Worm (Caenorhabditis elegans) whole organism, young adult: Measurements from ENCODE around the gene C32D5.10.

Experiments
- B0035.1 ChIP-seq: sonication (generic microtip); optimal IDR thresholded peaks from 2 replicates; lab custom pipeline; 2016; ENCODE audit warnings: missing genetic modification characterization, mild to moderate bottlenecking, missing compliant biosample characterization, missing genotype, missing genetic modification reagents
- B0336.3 ChIP-seq: fragments of 200-800 bp; sonication (Bioruptor generic); IDR thresholded peaks from 2 replicates; pipeline ENCODE4 v1.3.6; 2022; ENCODE audit warnings: missing genetic modification characterization, missing compliant biosample characterization
- F22D6.2 ChIP-seq: sonication (generic microtip); optimal IDR thresholded peaks from 2 replicates; lab custom pipeline; 2016; ENCODE audit warnings: mild to moderate bottlenecking, missing genetic modification characterization, missing compliant biosample characterization
- F23B12.7 ChIP-seq: sonication (generic microtip); optimal IDR thresholded peaks from 2 replicates; lab custom pipeline; 2017; ENCODE audit warnings: missing genetic modification characterization, mild to moderate bottlenecking, missing compliant biosample characterization, antibody characterized with exemption, moderate library complexity; ENCODE audit not compliant: insufficient read depth
- F33H1.4 ChIP-seq: fragments of 200-800 bp; sonication (Bioruptor generic); IDR thresholded peaks from 2 replicates; pipeline ENCODE4 v1.3.6; 2022; ENCODE audit warnings: missing genetic modification reagents, missing genetic modification characterization, missing compliant biosample characterization
- F49E8.2 ChIP-seq: sonication (generic microtip); optimal IDR thresholded peaks from 3 replicates; lab custom pipeline; 2017; ENCODE audit warnings: missing genetic modification characterization, mild to moderate bottlenecking, missing compliant biosample characterization, antibody characterized with exemption, moderate library complexity; ENCODE audit not compliant: insufficient read depth
- F52B5.7 ChIP-seq: sonication (generic microtip); optimal IDR thresholded peaks from 2 replicates; lab custom pipeline; 2016; ENCODE audit warnings: mild to moderate bottlenecking, missing genetic modification characterization, missing compliant biosample characterization
- F57A8.1 ChIP-seq: fragments of 200-800 bp; sonication (Bioruptor generic); optimal IDR thresholded peaks from 2 replicates; lab custom pipeline; 2018; ENCODE audit warnings: mild to moderate bottlenecking, missing genetic modification characterization, moderate library complexity, missing compliant biosample characterization
- K11D2.4 ChIP-seq: fragments of 200-800 bp; sonication (Bioruptor generic); IDR thresholded peaks from 2 replicates; pipeline ENCODE4 v1.3.6; 2022; ENCODE audit warnings: missing genetic modification reagents, missing genetic modification characterization, missing compliant biosample characterization
- T26A5.8 ChIP-seq: sonication (generic microtip); optimal IDR thresholded peaks from 2 replicates; lab custom pipeline; 2016; ENCODE audit warnings: missing genetic modification characterization, missing compliant biosample characterization
- Y53F4B.3 ChIP-seq: fragments of 200-800 bp; sonication (Bioruptor generic); IDR thresholded peaks from 2 replicates; pipeline ENCODE4 v1.3.6; 2022; ENCODE audit warnings: missing genetic modification reagents, missing genetic modification characterization, missing compliant biosample characterization
- Y53G8AR.9 ChIP-seq: fragments of 200-800 bp; sonication (Bioruptor generic); conservative IDR thresholded peaks from 2 replicates; pipeline ENCODE4 v1.3.6; 2022; ENCODE audit warnings: missing genetic modification reagents, missing genetic modification characterization, missing compliant biosample characterization
- ama-1 ChIP-seq, 3 experiments: fragments of 150-350 bp in 1 of 3; sonication (generic microtip) in 2 of 3; optimal IDR thresholded peaks; 2 replicates each; lab custom pipeline; 2014 to 2018; ENCODE audit warnings: missing biosample characterization in 2 of 3, missing genetic modification characterization in 2 of 3, missing genetic modification reagents in 2 of 3
- aptf-2 ChIP-seq: fragments of 200-800 bp; sonication (Bioruptor generic); conservative IDR thresholded peaks from 2 replicates; pipeline ENCODE4 v1.3.6; 2022; ENCODE audit warnings: missing genetic modification reagents, missing genetic modification characterization, missing compliant biosample characterization
- aptf-3 ChIP-seq: fragments of 200-800 bp; sonication (Bioruptor generic); IDR thresholded peaks from 2 replicates; pipeline ENCODE4 v1.3.6; 2022; ENCODE audit warnings: missing genetic modification characterization, missing compliant biosample characterization
- bed-1 ChIP-seq: fragments of 200-800 bp; sonication (Bioruptor generic); IDR thresholded peaks from 2 replicates; pipeline ENCODE4 v1.3.6; 2022; ENCODE audit warnings: missing genetic modification reagents, missing genetic modification characterization, missing compliant biosample characterization
- cebp-2 ChIP-seq: fragments of 200-800 bp; sonication (Bioruptor generic); IDR thresholded peaks from 2 replicates; pipeline ENCODE4 v1.3.6; 2022; ENCODE audit warnings: missing genetic modification characterization, missing compliant biosample characterization
- ceh-27 ChIP-seq: fragments of 200-800 bp; sonication (Bioruptor generic); optimal IDR thresholded peaks from 2 replicates; lab custom pipeline; 2018; ENCODE audit warnings: mild to moderate bottlenecking, missing genetic modification characterization, moderate library complexity, missing compliant biosample characterization
- ceh-79 ChIP-seq: sonication (generic microtip); optimal IDR thresholded peaks from 2 replicates; lab custom pipeline; 2017; ENCODE audit warnings: mild to moderate bottlenecking, missing genetic modification characterization, missing compliant biosample characterization
- dox-1 ChIP-seq: fragments of 200-800 bp; sonication (Bioruptor generic); IDR thresholded peaks from 2 replicates; pipeline ENCODE4 v1.3.6; 2022; ENCODE audit warnings: missing genetic modification reagents, missing genetic modification characterization, missing compliant biosample characterization
- egl-18 ChIP-seq: fragments of 200-800 bp; sonication (Bioruptor generic); IDR thresholded peaks from 2 replicates; pipeline ENCODE4 v1.3.6; 2022; ENCODE audit warnings: missing genetic modification reagents, missing genetic modification characterization, missing compliant biosample characterization
- him-1 ChIP-seq: sonication (generic microtip); optimal IDR thresholded peaks from 2 replicates; lab custom pipeline; 2016; ENCODE audit warnings: missing genotype, missing genetic modification reagents, missing genetic modification characterization, missing compliant biosample characterization
- hmg-1.2 ChIP-seq: fragments of 200-800 bp; sonication (Bioruptor generic); IDR thresholded peaks from 2 replicates; pipeline ENCODE4 v1.3.6; 2022; ENCODE audit warnings: missing genetic modification reagents, missing genetic modification characterization, missing compliant biosample characterization
- let-607 ChIP-seq, 2 experiments: fragments of 200-800 bp in 1 of 2; sonication (Bioruptor generic) in 1 of 2; sonication (generic microtip) in 1 of 2; optimal IDR thresholded peaks; 2 replicates each; lab custom pipeline; 2016 to 2018; ENCODE audit warnings: mild to moderate bottlenecking in 2 of 2, missing compliant biosample characterization in 2 of 2, missing genetic modification characterization in 2 of 2, moderate library complexity in 2 of 2, missing genotype in 1 of 2
- lin-35 ChIP-seq, 3 experiments: fragments of 150-350 bp in 2 of 3; sonication (generic microtip) in 1 of 3; optimal IDR thresholded peaks; 2 replicates each; lab custom pipeline; 2014 to 2018; ENCODE audit warnings: missing biosample characterization in 3 of 3, missing genetic modification characterization in 3 of 3, missing genetic modification reagents in 3 of 3
- lir-1 ChIP-seq: fragments of 200-800 bp; sonication (Bioruptor generic); conservative IDR thresholded peaks from 2 replicates; pipeline ENCODE4 v1.3.6; 2022; ENCODE audit warnings: missing genetic modification reagents, missing genetic modification characterization, missing compliant biosample characterization
- lsl-1 ChIP-seq: fragments of 200-800 bp; sonication (Bioruptor generic); optimal IDR thresholded peaks from 2 replicates; lab custom pipeline; 2018; ENCODE audit warnings: mild to moderate bottlenecking, missing genetic modification characterization, moderate library complexity, missing compliant biosample characterization
- lsy-27 ChIP-seq: sonication (generic microtip); optimal IDR thresholded peaks from 2 replicates; lab custom pipeline; 2017; ENCODE audit warnings: missing genetic modification characterization, mild to moderate bottlenecking, missing compliant biosample characterization, antibody characterized with exemption, missing genotype, borderline replicate concordance; ENCODE audit not compliant: insufficient read depth
- madf-3 ChIP-seq: fragments of 200-800 bp; sonication (Bioruptor generic); IDR thresholded peaks from 2 replicates; pipeline ENCODE4 v1.3.6; 2022; ENCODE audit warnings: missing genetic modification reagents, missing genetic modification characterization, missing compliant biosample characterization
- madf-8 ChIP-seq: fragments of 200-800 bp; sonication (Bioruptor generic); conservative IDR thresholded peaks from 2 replicates; pipeline ENCODE4 v1.3.6; 2022; ENCODE audit warnings: missing genetic modification reagents, missing genetic modification characterization, missing compliant biosample characterization
- mcd-1 ChIP-seq: fragments of 200-800 bp; sonication (Bioruptor generic); IDR thresholded peaks from 2 replicates; pipeline ENCODE4 v1.3.6; 2022; ENCODE audit warnings: missing genetic modification reagents, missing genetic modification characterization, missing compliant biosample characterization
- nhr-179 ChIP-seq: sonication (generic microtip); optimal IDR thresholded peaks from 2 replicates; lab custom pipeline; 2016; ENCODE audit warnings: mild to moderate bottlenecking, missing genetic modification characterization, missing compliant biosample characterization
- nhr-27 ChIP-seq: fragments of 200-800 bp; sonication (Bioruptor generic); optimal IDR thresholded peaks from 2 replicates; lab custom pipeline; 2018; ENCODE audit warnings: mild to moderate bottlenecking, missing genetic modification characterization, moderate library complexity, missing compliant biosample characterization
- nhr-80 ChIP-seq: sonication (generic microtip); optimal IDR thresholded peaks from 2 replicates; lab custom pipeline; 2016; ENCODE audit warnings: missing genetic modification characterization, missing compliant biosample characterization
- rcor-1 ChIP-seq: fragments of 200-800 bp; sonication (Bioruptor generic); IDR thresholded peaks from 2 replicates; pipeline ENCODE4 v1.3.6; 2022; ENCODE audit warnings: missing genetic modification reagents, missing genetic modification characterization, missing compliant biosample characterization
- repo-1 ChIP-seq: sonication (generic microtip); optimal IDR thresholded peaks from 2 replicates; lab custom pipeline; 2017; ENCODE audit warnings: mild to moderate bottlenecking, missing genetic modification characterization, missing compliant biosample characterization
- sea-2 ChIP-seq: fragments of 200-800 bp; sonication (Bioruptor generic); IDR thresholded peaks from 2 replicates; pipeline ENCODE4 v1.3.6; 2022; ENCODE audit warnings: missing genetic modification characterization, missing compliant biosample characterization
- snpc-3.4 ChIP-seq: sonication (generic microtip); optimal IDR thresholded peaks from 2 replicates; lab custom pipeline; 2017; ENCODE audit warnings: missing genetic modification characterization, mild to moderate bottlenecking, missing compliant biosample characterization, antibody characterized with exemption, moderate library complexity, missing genotype, missing genetic modification reagents
- tbp1 ChIP-seq: fragments of 200-800 bp; sonication (Bioruptor generic); optimal IDR thresholded peaks from 2 replicates; lab custom pipeline; 2018; ENCODE audit warnings: mild to moderate bottlenecking, missing genetic modification characterization, missing compliant biosample characterization
- tlf-1 ChIP-seq: fragments of 200-800 bp; sonication (Bioruptor generic); optimal IDR thresholded peaks from 2 replicates; lab custom pipeline; 2018; ENCODE audit warnings: mild to moderate bottlenecking, missing genetic modification characterization, missing compliant biosample characterization
- zfh-2 ChIP-seq: fragments of 200-800 bp; sonication (Bioruptor generic); conservative IDR thresholded peaks from 2 replicates; pipeline ENCODE4 v1.3.6; 2022; ENCODE audit warnings: missing genetic modification reagents, missing genetic modification characterization, missing compliant biosample characterization
- ztf-26 ChIP-seq: sonication (generic microtip); optimal IDR thresholded peaks from 2 replicates; lab custom pipeline; 2017; ENCODE audit warnings: missing genetic modification characterization, missing compliant biosample characterization
- ztf-6 ChIP-seq: fragments of 200-800 bp; sonication (Bioruptor generic); IDR thresholded peaks from 2 replicates; pipeline ENCODE4 v1.3.6; 2022; ENCODE audit warnings: missing genetic modification reagents, missing genetic modification characterization, missing compliant biosample characterization

C32D5.10 gene

DNA sequence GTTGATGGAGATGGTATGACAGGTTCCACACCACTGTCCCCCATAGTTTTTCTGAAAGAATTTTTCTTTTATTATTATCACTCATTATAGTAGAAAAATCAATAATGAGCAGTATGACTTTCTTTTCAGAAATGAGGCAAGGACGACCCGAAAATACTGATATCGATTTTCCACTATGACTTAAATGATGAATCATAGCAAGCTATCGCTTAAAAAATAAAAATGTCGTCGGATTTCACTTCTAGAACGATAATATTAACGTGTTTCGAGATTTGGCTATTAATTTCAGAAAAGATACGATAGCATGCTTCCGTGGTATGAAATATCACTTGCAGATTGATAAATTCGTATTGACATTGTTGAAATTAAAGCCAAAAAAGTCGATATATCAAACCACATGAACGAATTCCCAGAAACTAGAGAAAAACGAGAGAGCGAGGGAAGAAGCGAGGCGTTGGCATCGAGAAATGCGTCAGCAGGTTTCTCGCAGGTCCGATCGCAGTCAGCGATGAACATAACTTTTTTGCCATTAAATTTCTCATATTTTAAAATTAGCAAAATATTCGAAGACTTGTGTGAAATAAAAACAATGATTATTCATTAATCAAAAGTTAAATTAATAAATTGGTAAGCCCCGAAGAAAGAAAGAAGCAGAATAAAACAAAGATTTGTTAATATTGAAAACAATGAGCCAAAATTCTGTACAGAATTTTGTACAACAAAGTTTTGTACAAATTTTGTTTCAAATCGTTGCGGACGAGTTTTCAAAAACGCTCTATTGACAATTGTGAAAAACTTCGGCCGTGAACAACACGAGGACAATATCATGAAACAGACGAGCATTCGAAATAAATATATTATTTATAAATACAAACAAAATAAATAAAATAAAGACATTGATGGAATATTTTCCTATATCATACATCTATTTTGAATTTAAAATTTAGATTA is 3.9 kb upstream of the C32D5.10 start, which contains the start of gene C32D5.11 (continued):
- TF ChIP-seq F33H1.4 (peak; percentile 42; the same call in 1 of the 2 replicates), F23B12.7 (tag; lab: Kevin White, UChicago) (peak; percentile 70), let-607 (tag; optimal IDR thresholded peaks at IDR 0.05; lab: Kevin White, UChicago) (peak in 1 of 2 experiments; percentile 49), dox-1 (peak; percentile 65), mcd-1 (GFP tag; lab: Robert Waterston, UW) (peak; percentile 66), hmg-1.2 (GFP tag; lab: Robert Waterston, UW) (peak; percentile 69), repo-1 (tag; lab: Kevin White, UChicago) (no peak), madf-3 (GFP tag; lab: Robert Waterston, UW) (no peak), ztf-6 (GFP tag; lab: Robert Waterston, UW) (no peak), zfh-2 (peak; percentile 41; the same call in 1 of the 2 replicates), B0336.3 (GFP tag; lab: Robert Waterston, UW) (0 out of 2 replicates have a peak, but pooled peaks have one; percentile 37), lsy-27 (tag; lab: Kevin White, UChicago) (no peak), nhr-80 (tag; lab: Kevin White, UChicago) (peak; percentile 40), K11D2.4 (GFP tag; lab: Robert Waterston, UW) (no peak)

DNA sequence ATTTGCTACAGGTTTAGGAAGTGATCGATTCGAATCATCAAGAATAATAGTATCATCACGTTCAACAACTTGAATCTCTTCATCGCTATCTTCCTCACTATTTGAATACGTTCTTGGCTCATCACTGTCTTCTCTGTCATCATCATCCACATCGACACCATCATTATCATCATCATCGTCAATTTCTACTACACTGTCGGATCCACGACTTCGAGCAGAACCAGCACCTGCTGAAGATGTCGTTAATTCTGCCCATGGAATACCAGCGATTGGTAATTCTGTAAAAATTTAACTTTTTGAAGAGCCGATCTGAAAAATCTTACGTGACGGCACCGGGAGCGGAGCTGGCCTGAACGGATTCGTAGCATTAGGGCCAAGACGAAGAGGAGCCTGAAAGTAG is 1.8 kb downstream of the C32D5.10 start:
- TF ChIP-seq lir-1 (no peak), nhr-80 (tag; lab: Kevin White, UChicago) (no peak), Y53F4B.3 (no peak), madf-8 (GFP tag; lab: Robert Waterston, UW) (no peak), F49E8.2 (tag; lab: Kevin White, UChicago) (no peak), sea-2 (GFP tag; lab: Robert Waterston, UW) (no peak), madf-3 (GFP tag; lab: Robert Waterston, UW) (no peak), nhr-179 (no peak), ceh-27 (GFP tag; lab: Kevin White, UChicago) (no peak), bed-1 (GFP tag; lab: Robert Waterston, UW) (no peak), rcor-1 (GFP tag; lab: Robert Waterston, UW) (no peak), ama-1 (optimal IDR thresholded peaks at IDR 0.05; lab: Kevin White, UChicago) (no peak), ama-1 (GFP tag; optimal IDR thresholded peaks at IDR 0.05; lab: Kevin White, UChicago) (no peak), T26A5.8 (tag; lab: Kevin White, UChicago) (no peak), him-1 (tag; lab: Kevin White, UChicago) (no peak), ztf-26 (no peak), snpc-3.4 (tag; lab: Kevin White, UChicago) (no peak), ceh-79 (no peak)

DNA sequence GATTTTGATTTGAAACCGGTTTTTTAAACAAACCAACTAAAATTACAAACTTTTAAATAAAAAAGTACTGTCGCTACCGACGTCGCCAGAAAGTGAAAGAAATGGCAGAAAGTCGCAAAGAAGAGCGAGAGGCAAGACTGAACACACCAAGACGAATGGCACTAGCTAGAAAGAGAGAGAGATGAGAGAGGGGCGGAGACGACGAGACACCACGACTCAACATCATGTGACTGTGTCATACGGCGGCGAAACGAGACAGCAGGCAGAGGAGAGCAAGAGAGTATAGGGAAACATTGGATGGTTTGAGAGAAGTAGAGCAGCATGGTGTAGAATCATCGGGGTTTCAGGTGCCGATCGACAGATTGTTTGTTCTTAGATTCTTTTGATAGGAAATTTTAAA is 3.4 kb downstream of the C32D5.10 start:
- peak in 1 of 3 experiments; percentile 80 for TF ChIP-seq lin-35 (GFP tag; optimal IDR thresholded peaks at IDR 0.05; lab: Kevin White, UChicago)
- no peak for TF ChIP-seq cebp-2 (GFP tag; lab: Robert Waterston, UW)
- no peak for TF ChIP-seq F57A8.1 (GFP tag; lab: Kevin White, UChicago)
- TF ChIP-seq Y53G8AR.9, result peak; percentile 78
- peak; percentile 52 for TF ChIP-seq F22D6.2 (tag; lab: Kevin White, UChicago)
- TF ChIP-seq egl-18 (GFP tag; lab: Robert Waterston, UW), result peak; percentile 42; the same call in 1 of the 2 replicates
- no peak for TF ChIP-seq nhr-27 (tag; lab: Kevin White, UChicago)
- peak; percentile 64 for TF ChIP-seq tlf-1 (GFP tag; lab: Kevin White, UChicago)
- no peak for TF ChIP-seq F52B5.7 (tag; lab: Kevin White, UChicago)
- no peak for TF ChIP-seq aptf-3 (GFP tag; lab: Robert Waterston, UW)
- peak in 1 of 2 experiments; percentile 71 for TF ChIP-seq let-607 (tag; optimal IDR thresholded peaks at IDR 0.05; lab: Kevin White, UChicago)
- no peak for TF ChIP-seq B0035.1 (tag; lab: Kevin White, UChicago)
- TF ChIP-seq F49E8.2 (tag; lab: Kevin White, UChicago), result no peak
- TF ChIP-seq lsl-1 (GFP tag; lab: Kevin White, UChicago), result no peak
- peak; percentile 53 for TF ChIP-seq tbp1 (GFP tag; lab: Kevin White, UChicago)
- no peak for TF ChIP-seq aptf-2 (GFP tag; lab: Robert Waterston, UW)
- TF ChIP-seq him-1 (tag; lab: Kevin White, UChicago), result no peak
